Worm (Caenorhabditis elegans): ENCODE measurements around the gene F08H9.4.

The F08H9.4 gene

ce11 chrV:14422317-14422716 is 41.9 kb downstream of the F08H9.4 start, which contains the start of gene pas-1 (continued):
- TF ChIP-seq zip-2 (tag; optimal IDR thresholded peaks at IDR 0.05) = no peak

- TF ChIP-seq Y105C5A.15 (GFP tag; IDR thresholded peaks at IDR 0.05) (no peak), ztf-11 (tag; optimal IDR thresholded peaks at IDR 0.05) (no peak), lir-3 (tag; optimal IDR thresholded peaks at IDR 0.05) (no peak), pha-4 (GFP tag; IDR thresholded peaks at IDR 0.05) (peak; percentile 49; the same call in 1 of the 2 replicates), pha-4 (tag; optimal IDR thresholded peaks at IDR 0.05) (no peak), nhr-6 (tag; optimal IDR thresholded peaks at IDR 0.05) (no peak), dmd-9 (GFP tag; IDR thresholded peaks at IDR 0.05) (no peak), ceh-62 (tag; optimal IDR thresholded peaks at IDR 0.05) (no peak), jun-1 (tag; optimal IDR thresholded peaks at IDR 0.05) (no peak), snpc-1.2 (GFP tag; IDR thresholded peaks at IDR 0.05) (no peak), pqm-1 (tag; optimal IDR thresholded peaks at IDR 0.05) (peak; percentile 24), snpc-4 (tag; optimal IDR thresholded peaks at IDR 0.05) (no peak), daf-12 (tag; optimal IDR thresholded peaks at IDR 0.05) (no peak), Y75B8A.6 (GFP tag; IDR thresholded peaks at IDR 0.05) (no peak), lin-13 (GFP tag; optimal IDR thresholded peaks at IDR 0.05) (no peak), hlh-11 (tag; optimal IDR thresholded peaks at IDR 0.05) (no peak), hmg-1.1 (GFP tag; IDR thresholded peaks at IDR 0.05) (no peak), daf-16 (GFP tag; optimal IDR thresholded peaks at IDR 0.05) (no peak), daf-16 (tag; optimal IDR thresholded peaks at IDR 0.05) (peak; percentile 81), mep-1 (tag; optimal IDR thresholded peaks at IDR 0.05) (peak; percentile 36), lin-38 (GFP tag; IDR thresholded peaks at IDR 0.05) (0 out of 2 replicates have a peak, but pooled peaks have one; percentile 44)
Observed at ce11 chrV:14421325-14421724, 42.9 kb downstream of the F08H9.4 start, which contains the start of gene dhs-22. Gene dhs-22, minus strand, starts transcription at chrV:14421440.

- no peak for TF ChIP-seq dmd-6 (GFP tag; IDR thresholded peaks at IDR 0.05)
- TF ChIP-seq lin-38 (GFP tag; IDR thresholded peaks at IDR 0.05) = peak; percentile 26; the same call in 1 of the 2 replicates
- TF ChIP-seq tag-97 (GFP tag; IDR thresholded peaks at IDR 0.05) = no peak
- no peak for TF ChIP-seq attf-4 (tag; optimal IDR thresholded peaks at IDR 0.05)
- no peak for TF ChIP-seq nhr-11 (tag; optimal IDR thresholded peaks at IDR 0.05)
- no peak for TF ChIP-seq nhr-111 (GFP tag; optimal IDR thresholded peaks at IDR 0.05)
- no peak for TF ChIP-seq Y48G9A.11 (GFP tag; IDR thresholded peaks at IDR 0.05)
- no peak for TF ChIP-seq skn-1 (tag; optimal IDR thresholded peaks at IDR 0.05)
Observed at ce11 chrV:14419855-14420254, 44.4 kb downstream of the F08H9.4 start.

ce11 chrV:14417735-14418134 is 46.5 kb downstream of the F08H9.4 start, which contains the start of the genes nxf-2 and set-31:
Gene nxf-2, minus strand, starts transcription at chrV:14417835.
Gene set-31, plus strand, starts transcription at chrV:14417903.
- TF ChIP-seq R02D3.7 (tag; optimal IDR thresholded peaks at IDR 0.05) (peak; percentile 39), nhr-41 (GFP tag; IDR thresholded peaks at IDR 0.05) (no peak), ceh-82 (tag; optimal IDR thresholded peaks at IDR 0.05) (no peak), lsy-2 (tag; optimal IDR thresholded peaks at IDR 0.05) (peak in 1 of 2 experiments; percentile 19), fkh-10 (GFP tag; optimal IDR thresholded peaks at IDR 0.05) (no peak), Y5F2A.4 (GFP tag; optimal IDR thresholded peaks at IDR 0.05) (no peak), sdz-12 (GFP tag; optimal IDR thresholded peaks at IDR 0.05) (no peak), unc-62 (GFP tag; optimal IDR thresholded peaks at IDR 0.05 in 1 of 2) (peak in 1 of 2 experiments; percentile 19), unc-62 (tag; optimal IDR thresholded peaks at IDR 0.05) (no peak), dpl-1 (GFP tag; optimal IDR thresholded peaks at IDR 0.05) (no peak), daf-16 (GFP tag; optimal IDR thresholded peaks at IDR 0.05) (no peak), daf-16 (tag; optimal IDR thresholded peaks at IDR 0.05) (no peak)
